Fruit fly (Drosophila melanogaster) whole organism, pupa: Measurements from ENCODE around the gene GstZ1.

Source experiments
- CG10348 ChIP-seq: fragments of 200-800 bp; sonication (Bioruptor generic); IDR thresholded peaks from 2 replicates; pipeline ENCODE4 v1.3.6; 2022; ENCODE audit warnings: missing biosample characterization, missing genetic modification characterization
- CG12605 ChIP-seq: fragments of 200-800 bp; sonication (Bioruptor generic); IDR thresholded peaks from 2 replicates; pipeline ENCODE4 v1.3.6; 2022; ENCODE audit warnings: missing biosample characterization, missing genetic modification characterization
- CG13204 ChIP-seq: fragments of 200-800 bp; sonication (Bioruptor generic); optimal IDR thresholded peaks from 2 replicates; lab custom pipeline; 2018; ENCODE audit warnings: missing biosample characterization, mild to moderate bottlenecking, missing genetic modification characterization, moderate library complexity
- CG14655 ChIP-seq: fragments of 200-800 bp; sonication (Bioruptor generic); optimal IDR thresholded peaks from 3 replicates; lab custom pipeline; 2017; ENCODE audit warnings: mild to moderate bottlenecking, missing biosample characterization, missing genetic modification reagents, missing genetic modification characterization
- CG15710 ChIP-seq: fragments of 200-800 bp; sonication (Bioruptor generic); optimal IDR thresholded peaks from 2 replicates; lab custom pipeline; 2018; ENCODE audit warnings: missing biosample characterization, mild to moderate bottlenecking, missing genetic modification characterization, moderate library complexity
- CG17806 ChIP-seq: fragments of 200-800 bp; sonication (Bioruptor generic); optimal IDR thresholded peaks from 2 replicates; lab custom pipeline; 2018; ENCODE audit warnings: missing biosample characterization, mild to moderate bottlenecking, missing genetic modification characterization, moderate library complexity
- CG32121 ChIP-seq: fragments of 200-800 bp; sonication (Bioruptor generic); IDR thresholded peaks from 2 replicates; pipeline ENCODE4 v1.3.6; 2022; ENCODE audit warnings: missing biosample characterization, missing genetic modification characterization
- CG34367 ChIP-seq: fragments of 200-800 bp; sonication (Bioruptor generic); optimal IDR thresholded peaks from 2 replicates; lab custom pipeline; 2018; ENCODE audit warnings: missing biosample characterization, mild to moderate bottlenecking, missing genetic modification characterization
- CG4496 ChIP-seq: fragments of 200-800 bp; sonication (Bioruptor generic); IDR thresholded peaks from 3 replicates; pipeline ENCODE4 v1.3.6; 2022; ENCODE audit warnings: missing biosample characterization, missing genetic modification characterization
- CG8159 ChIP-seq: fragments of 200-800 bp; sonication (Bioruptor generic); optimal IDR thresholded peaks from 3 replicates; lab custom pipeline; 2018; ENCODE audit warnings: missing biosample characterization, mild to moderate bottlenecking, missing genetic modification characterization, moderate library complexity
- CG8301 ChIP-seq: fragments of 200-800 bp; sonication (Bioruptor generic); optimal IDR thresholded peaks from 2 replicates; lab custom pipeline; 2018; ENCODE audit warnings: missing biosample characterization, mild to moderate bottlenecking, missing genetic modification characterization
- CG9948 ChIP-seq: fragments of 200-800 bp; sonication (Bioruptor generic); optimal IDR thresholded peaks from 2 replicates; lab custom pipeline; 2018; ENCODE audit warnings: missing biosample characterization, mild to moderate bottlenecking, missing genetic modification characterization, moderate library complexity
- D1 ChIP-seq: fragments of 200-800 bp; sonication (Bioruptor generic); optimal IDR thresholded peaks from 2 replicates; lab custom pipeline; 2018; ENCODE audit warnings: missing biosample characterization, mild to moderate bottlenecking, missing genetic modification characterization, moderate library complexity
- EcR ChIP-seq: fragments of 200-800 bp; sonication (Bioruptor generic); optimal IDR thresholded peaks from 3 replicates; lab custom pipeline; 2019; ENCODE audit warnings: missing biosample characterization, missing genetic modification characterization, mild to moderate bottlenecking, moderate library complexity, missing genetic modification reagents
- Ets98B ChIP-seq: fragments of 200-800 bp; sonication (Bioruptor generic); IDR thresholded peaks from 2 replicates; pipeline ENCODE4 v1.3.6; 2022; ENCODE audit warnings: missing biosample characterization, missing genetic modification characterization
- Pif1A ChIP-seq: fragments of 200-800 bp; sonication (Bioruptor generic); optimal IDR thresholded peaks from 3 replicates; lab custom pipeline; 2016; ENCODE audit warnings: missing biosample characterization, missing genetic modification characterization
- Pif1B ChIP-seq: fragments of 200-800 bp; sonication (Bioruptor generic); optimal IDR thresholded peaks from 3 replicates; lab custom pipeline; 2016; ENCODE audit warnings: missing biosample characterization, missing genetic modification characterization
- Snoo ChIP-seq: fragments of 200-800 bp; sonication (Bioruptor generic); optimal IDR thresholded peaks from 3 replicates; lab custom pipeline; 2017; ENCODE audit warnings: missing biosample characterization, mild to moderate bottlenecking, missing genetic modification characterization, inconsistent platforms
- fd96Ca ChIP-seq: fragments of 200-800 bp; sonication (Bioruptor generic); IDR thresholded peaks from 3 replicates; pipeline ENCODE4 v1.3.6; 2022; ENCODE audit warnings: missing biosample characterization, missing genetic modification characterization
- gl ChIP-seq: fragments of 200-800 bp; sonication (Bioruptor generic); optimal IDR thresholded peaks from 2 replicates; lab custom pipeline; 2018; ENCODE audit warnings: missing biosample characterization, mild to moderate bottlenecking, missing genetic modification characterization
- rn ChIP-seq: fragments of 200-800 bp; sonication (Bioruptor generic); IDR thresholded peaks from 2 replicates; pipeline ENCODE4 v1.3.6; 2022; ENCODE audit warnings: missing biosample characterization, missing genetic modification characterization

The GstZ1 gene

dm6 chr3R:9436358-9436972, 19.9 kb downstream of the GstZ1 start:
- peak; percentile 7; the same call in 1 of the 2 replicates for TF ChIP-seq Ets98B
- TF ChIP-seq CG17806, result no peak
- TF ChIP-seq CG4496 (GFP tag; lab: Robert Waterston, UW), result 0 out of 3 replicates have a peak, but pooled peaks have one; percentile 41
- no peak for TF ChIP-seq D1 (tag; lab: Kevin White, UChicago)
- no peak for TF ChIP-seq CG9948 (tag; lab: Kevin White, UChicago)
- TF ChIP-seq rn (GFP tag; lab: Robert Waterston, UW), result no peak
- TF ChIP-seq CG12605 (GFP tag; lab: Robert Waterston, UW), result no peak
- no peak for TF ChIP-seq CG10348 (GFP tag; lab: Robert Waterston, UW)
- no peak for TF ChIP-seq EcR (GFP tag; lab: Kevin White, UChicago)
- TF ChIP-seq CG15710, result no peak

dm6 chr3R:9435898-9436297, 20.4 kb downstream of the GstZ1 start:
- TF ChIP-seq CG9948 (tag; lab: Kevin White, UChicago) (no peak), CG14655 (no peak), CG32121 (GFP tag; lab: Robert Waterston, UW) (no peak), D1 (tag; lab: Kevin White, UChicago) (no peak), Pif1A (GFP tag; lab: Kevin White, UChicago) (no peak), CG4496 (GFP tag; lab: Robert Waterston, UW) (no peak), CG10348 (GFP tag; lab: Robert Waterston, UW) (no peak), CG15710 (no peak), Snoo (tag; lab: Kevin White, UChicago) (no peak), CG34367 (tag; lab: Kevin White, UChicago) (no peak), rn (GFP tag; lab: Robert Waterston, UW) (no peak), gl (tag; lab: Kevin White, UChicago) (no peak), fd96Ca (GFP tag; lab: Robert Waterston, UW) (no peak), EcR (GFP tag; lab: Kevin White, UChicago) (no peak), CG17806 (no peak)
- TF ChIP-seq, all 21 proteins: peak for 0

dm6 chr3R:9434543-9435407, 21.6 kb downstream of the GstZ1 start:
- TF ChIP-seq CG17806, result peak; percentile 57
- peak; percentile 89 for TF ChIP-seq Ets98B
- peak; percentile 45 for TF ChIP-seq CG8159 (tag; lab: Kevin White, UChicago)
- peak; percentile 63; the same call in 2 of the 3 replicates for TF ChIP-seq fd96Ca (GFP tag; lab: Robert Waterston, UW)
- TF ChIP-seq CG9948 (tag; lab: Kevin White, UChicago), result peak; percentile 51
- TF ChIP-seq CG14655, result peak; percentile 60
- peak; percentile 76 for TF ChIP-seq rn (GFP tag; lab: Robert Waterston, UW)
- TF ChIP-seq CG12605 (GFP tag; lab: Robert Waterston, UW), result peak; percentile 49; the same call in 1 of the 2 replicates
- TF ChIP-seq CG4496 (GFP tag; lab: Robert Waterston, UW), result peak; percentile 92
- TF ChIP-seq CG10348 (GFP tag; lab: Robert Waterston, UW), result peak; percentile 52; the same call in 1 of the 2 replicates
- no peak for TF ChIP-seq Pif1B (GFP tag; lab: Kevin White, UChicago)
- no peak for TF ChIP-seq EcR (GFP tag; lab: Kevin White, UChicago)
- peak; percentile 56 for TF ChIP-seq Pif1A (GFP tag; lab: Kevin White, UChicago)
- no peak for TF ChIP-seq CG13204 (GFP tag; lab: Kevin White, UChicago)
- TF ChIP-seq CG15710, result peak; percentile 35
- TF ChIP-seq CG8301 (tag; lab: Kevin White, UChicago), result peak; percentile 77
- no peak for TF ChIP-seq gl (tag; lab: Kevin White, UChicago)
- TF ChIP-seq CG32121 (GFP tag; lab: Robert Waterston, UW), result peak; percentile 93
- no peak for TF ChIP-seq Snoo (tag; lab: Kevin White, UChicago)

dm6 chr3R:9433774-9434173, 22.6 kb downstream of the GstZ1 start:
- no peak for TF ChIP-seq rn (GFP tag; lab: Robert Waterston, UW)
- no peak for TF ChIP-seq CG14655
- no peak for TF ChIP-seq CG13204 (GFP tag; lab: Kevin White, UChicago)
- TF ChIP-seq CG32121 (GFP tag; lab: Robert Waterston, UW), result no peak
- no peak for TF ChIP-seq Ets98B
- no peak for TF ChIP-seq CG12605 (GFP tag; lab: Robert Waterston, UW)
- TF ChIP-seq D1 (tag; lab: Kevin White, UChicago), result no peak
- no peak for TF ChIP-seq Pif1A (GFP tag; lab: Kevin White, UChicago)
- TF ChIP-seq CG8159 (tag; lab: Kevin White, UChicago), result no peak
- no peak for TF ChIP-seq gl (tag; lab: Kevin White, UChicago)
- TF ChIP-seq Pif1B (GFP tag; lab: Kevin White, UChicago), result no peak
- TF ChIP-seq CG9948 (tag; lab: Kevin White, UChicago), result no peak
- no peak for TF ChIP-seq CG10348 (GFP tag; lab: Robert Waterston, UW)
- TF ChIP-seq EcR (GFP tag; lab: Kevin White, UChicago), result no peak

dm6 chr3R:9433270-9433669, 23.1 kb downstream of the GstZ1 start:
- TF ChIP-seq CG12605 (GFP tag; lab: Robert Waterston, UW) (no peak), CG17806 (no peak), CG32121 (GFP tag; lab: Robert Waterston, UW) (no peak), D1 (tag; lab: Kevin White, UChicago) (no peak), EcR (GFP tag; lab: Kevin White, UChicago) (no peak), CG8159 (tag; lab: Kevin White, UChicago) (no peak), CG10348 (GFP tag; lab: Robert Waterston, UW) (no peak), Ets98B (no peak), rn (GFP tag; lab: Robert Waterston, UW) (no peak), fd96Ca (GFP tag; lab: Robert Waterston, UW) (no peak), CG14655 (no peak), gl (tag; lab: Kevin White, UChicago) (no peak), CG9948 (tag; lab: Kevin White, UChicago) (no peak), Pif1B (GFP tag; lab: Kevin White, UChicago) (no peak), CG4496 (GFP tag; lab: Robert Waterston, UW) (no peak), Pif1A (GFP tag; lab: Kevin White, UChicago) (no peak), Snoo (tag; lab: Kevin White, UChicago) (no peak), CG13204 (GFP tag; lab: Kevin White, UChicago) (no peak), CG8301 (tag; lab: Kevin White, UChicago) (no peak), CG15710 (no peak)
- TF ChIP-seq, all 21 proteins: peak for 0
